Worm (Caenorhabditis elegans): Measurements from ENCODE around the gene wdr-48.

Gene wdr-48

DNA sequence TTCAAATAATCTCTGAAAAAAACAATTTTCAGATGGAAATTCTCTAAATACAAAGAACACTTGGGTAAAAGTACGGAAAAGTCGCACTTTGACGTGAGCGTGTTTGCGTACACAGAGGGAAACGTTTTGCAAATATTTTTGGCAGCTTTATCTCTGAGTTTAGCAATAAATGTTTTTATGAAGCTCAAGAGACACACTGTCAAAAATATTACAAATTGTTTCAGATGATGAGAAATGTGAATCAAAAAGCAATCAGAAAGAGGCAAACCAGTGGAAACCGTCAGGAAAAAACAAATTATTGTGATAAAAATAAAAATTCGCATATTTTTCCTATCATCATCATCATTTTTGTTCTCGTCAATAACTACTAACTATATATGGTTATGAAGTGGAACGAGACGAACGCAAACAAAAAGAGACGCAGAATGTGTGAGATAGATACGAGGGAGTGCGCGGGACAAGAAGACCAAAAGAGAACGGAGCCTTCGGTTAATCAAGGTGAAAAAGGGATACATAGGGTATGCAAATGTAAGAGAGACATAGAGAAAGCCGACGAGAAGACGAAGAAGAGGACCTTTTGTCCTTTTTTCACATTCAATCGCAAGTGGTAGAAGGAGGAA lies 33.8 kb downstream of the wdr-48 start, which contains the start of gene sel-2:
Gene sel-2, minus strand, starts transcription at position 51 of the 620 bp plus-strand sequence.
- peak; percentile 61; the same call in 1 of the 2 replicates for TF ChIP-seq hmg-1.2 (GFP tag; IDR thresholded peaks at IDR 0.05)
- no peak for TF ChIP-seq C17E4.6 (GFP tag; IDR thresholded peaks at IDR 0.05)

DNA sequence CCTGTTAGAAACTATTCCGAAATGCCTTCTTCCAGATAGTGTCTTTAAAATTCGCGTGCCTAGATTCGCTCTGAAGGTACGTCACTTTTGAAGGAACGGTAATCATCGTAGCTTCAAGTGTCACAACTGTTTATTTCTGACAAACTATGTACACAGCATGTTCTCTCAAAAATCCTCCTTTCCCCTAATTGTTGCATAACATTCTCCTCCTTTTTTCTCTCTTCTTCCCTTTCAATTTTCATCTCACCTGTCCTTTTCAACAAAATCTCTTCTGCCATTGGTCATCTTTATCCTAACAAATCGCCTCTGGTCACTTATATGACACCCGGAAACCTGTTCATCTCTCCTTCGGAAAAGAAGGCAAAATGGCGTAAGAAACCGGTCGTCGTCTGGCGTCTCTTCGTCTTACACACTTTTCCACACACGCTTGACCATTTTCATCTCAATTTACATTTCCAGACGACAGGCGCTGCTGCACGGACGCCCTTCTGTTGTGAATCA lies 37.5 kb downstream of the wdr-48 start, which contains the start of gene lips-3:
Gene lips-3, plus strand, starts transcription at position 458 of the 501 bp plus-strand sequence.
- TF ChIP-seq zfh-2 (GFP tag; conservative IDR thresholded peaks at IDR 0.05) (no peak), nhr-120 (GFP tag; IDR thresholded peaks at IDR 0.05) (no peak), fkh-3 (tag; optimal IDR thresholded peaks at IDR 0.05) (no peak), F57A8.1 (GFP tag; optimal IDR thresholded peaks at IDR 0.05) (no peak), Y67H2A.10 (GFP tag; conservative IDR thresholded peaks at IDR 0.05) (no peak), Y95B8A.8 (GFP tag; IDR thresholded peaks at IDR 0.05) (no peak)

DNA sequence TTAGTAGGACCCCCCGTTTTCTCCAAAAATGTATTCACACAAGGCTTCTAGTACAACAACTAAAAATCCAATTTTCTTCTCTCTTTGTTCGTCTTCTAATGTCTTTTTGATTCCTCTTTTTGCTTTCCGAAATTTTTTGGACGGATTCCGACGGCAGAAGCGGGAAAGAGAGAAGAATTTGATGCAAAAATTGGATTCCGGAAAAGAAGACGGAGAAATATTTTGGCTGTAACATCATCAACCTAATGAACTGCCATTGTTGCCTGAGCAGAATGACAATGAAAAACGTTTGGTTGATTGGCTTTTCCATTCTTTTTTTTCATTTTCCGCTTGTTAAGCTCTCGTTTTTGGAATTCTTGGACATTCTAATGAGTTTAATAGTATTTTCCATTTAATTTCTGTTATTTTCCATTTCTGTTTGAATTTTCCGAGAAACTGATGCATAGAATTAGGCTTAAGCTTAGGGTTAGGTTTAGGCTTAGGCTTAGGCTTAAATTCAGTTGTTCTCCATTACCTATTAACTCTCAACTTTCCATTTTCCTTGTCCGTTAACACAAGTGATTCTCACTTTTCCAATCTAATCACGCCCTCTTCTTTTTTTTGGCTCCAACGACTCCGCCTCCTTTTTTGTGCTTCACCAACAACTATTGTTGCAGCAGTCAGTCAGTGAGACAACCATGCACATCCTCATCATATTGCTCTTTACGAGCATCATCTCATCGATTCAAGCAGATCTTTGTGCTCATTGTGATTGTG lies 43.9 kb downstream of the wdr-48 start, which contains the start of gene lron-5:
Gene lron-5, plus strand, starts transcription at position 655 of the 756 bp plus-strand sequence.
- TF ChIP-seq madf-8 (GFP tag; conservative IDR thresholded peaks at IDR 0.05) (no peak), cebp-1 (GFP tag; IDR thresholded peaks at IDR 0.05) (no peak), cebp-1 (tag; optimal IDR thresholded peaks at IDR 0.05) (no peak), snpc-4 (GFP tag; optimal IDR thresholded peaks at IDR 0.05) (no peak), snpc-4 (tag; optimal IDR thresholded peaks at IDR 0.05) (no peak), T07F8.4 (tag; optimal IDR thresholded peaks at IDR 0.05) (no peak), tbp1 (GFP tag; optimal IDR thresholded peaks at IDR 0.05) (no peak), hmg-20 (GFP tag; IDR thresholded peaks at IDR 0.05) (no peak)

DNA sequence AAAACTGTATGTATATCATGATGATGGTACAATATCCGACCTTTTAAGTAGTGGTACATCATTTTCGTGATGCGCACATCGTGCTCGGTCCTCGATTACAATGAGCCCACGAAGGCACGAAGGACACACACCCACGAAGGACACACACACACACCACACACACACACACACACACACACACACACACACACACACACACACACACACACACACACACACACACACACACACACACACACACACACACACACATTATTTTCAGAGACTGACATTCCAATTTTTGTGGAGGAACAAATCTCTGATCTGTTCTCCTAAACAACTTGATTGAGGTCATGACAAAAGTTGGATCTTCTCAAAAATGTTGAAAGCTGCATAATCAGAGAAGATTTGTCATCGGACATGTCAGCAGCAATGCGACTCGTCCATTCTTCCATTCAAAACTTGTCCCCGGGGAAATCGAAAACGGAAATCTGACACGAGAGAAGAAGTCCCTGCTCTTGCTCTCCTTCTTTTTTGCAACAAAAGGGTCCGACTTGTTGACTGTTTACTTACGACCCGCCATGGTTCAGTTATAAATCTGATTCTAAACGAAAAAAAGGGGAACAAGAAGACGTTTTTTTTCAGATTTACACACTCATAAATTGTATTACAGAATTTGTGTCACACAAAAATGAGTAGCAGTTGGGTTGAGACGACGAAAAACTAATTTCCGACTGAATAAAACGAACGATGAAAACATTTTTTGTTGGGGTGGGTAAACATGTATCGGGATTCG lies 47.7 kb downstream of the wdr-48 start:
- no peak for TF ChIP-seq snpc-4 (GFP tag; optimal IDR thresholded peaks at IDR 0.05)
- TF ChIP-seq snpc-4 (tag; optimal IDR thresholded peaks at IDR 0.05): no peak
- no peak for TF ChIP-seq rec-8 (tag; optimal IDR thresholded peaks at IDR 0.05)
- TF ChIP-seq F23B12.7 (tag; optimal IDR thresholded peaks at IDR 0.05; ENCODE audit: insufficient read depth): no peak
- 0 out of 2 replicates have a peak, but pooled peaks have one; percentile 3 for TF ChIP-seq hmg-1.2 (GFP tag; IDR thresholded peaks at IDR 0.05)
- no peak for TF ChIP-seq T26A5.8 (tag; optimal IDR thresholded peaks at IDR 0.05)
- no peak for TF ChIP-seq Y95B8A.8 (GFP tag; IDR thresholded peaks at IDR 0.05)
- no peak for TF ChIP-seq T07F8.4 (tag; optimal IDR thresholded peaks at IDR 0.05)
- TF ChIP-seq F49E8.2 (tag; optimal IDR thresholded peaks at IDR 0.05; ENCODE audit: insufficient read depth): no peak
- TF ChIP-seq ceh-100 (GFP tag; IDR thresholded peaks at IDR 0.05): no peak
- peak; percentile 82 for TF ChIP-seq egrh-3 (GFP tag; IDR thresholded peaks at IDR 0.05)
- no peak for TF ChIP-seq Y79H2A.3 (GFP tag; conservative IDR thresholded peaks at IDR 0.05)
- TF ChIP-seq chd-7 (tag; optimal IDR thresholded peaks at IDR 0.05): peak; percentile 38
- TF ChIP-seq xnd-1 (tag; optimal IDR thresholded peaks at IDR 0.05): no peak
- TF ChIP-seq F57A8.1 (GFP tag; optimal IDR thresholded peaks at IDR 0.05): peak; percentile 25
- peak; percentile 2 for TF ChIP-seq ztf-18 (tag; optimal IDR thresholded peaks at IDR 0.05)
- no peak for TF ChIP-seq F55B11.4 (tag; optimal IDR thresholded peaks at IDR 0.05; ENCODE audit: borderline replicate concordance, insufficient read depth)
- TF ChIP-seq egl-44 (GFP tag; IDR thresholded peaks at IDR 0.05): no peak
- TF ChIP-seq zim-3 (tag; optimal IDR thresholded peaks at IDR 0.05): no peak
- no peak for TF ChIP-seq Y67H2A.10 (GFP tag; conservative IDR thresholded peaks at IDR 0.05)
- TF ChIP-seq ceh-27 (GFP tag; optimal IDR thresholded peaks at IDR 0.05): no peak
- no peak for TF ChIP-seq nfya-2 (GFP tag; IDR thresholded peaks at IDR 0.05)
- TF ChIP-seq hsf-1 (GFP tag; IDR thresholded peaks at IDR 0.05): no peak
- TF ChIP-seq snpc-1.3 (tag; optimal IDR thresholded peaks at IDR 0.05; ENCODE audit: insufficient read depth): no peak
- peak; percentile 50 for TF ChIP-seq ztf-3 (GFP tag; optimal IDR thresholded peaks at IDR 0.05)
- TF ChIP-seq egl-18 (GFP tag; IDR thresholded peaks at IDR 0.05): no peak
- TF ChIP-seq lir-1 (GFP tag; conservative IDR thresholded peaks at IDR 0.05): peak; percentile 76
- no peak for TF ChIP-seq F10E7.11 (tag; optimal IDR thresholded peaks at IDR 0.05)

All from whole organism, young adult.